Fruit fly (Drosophila melanogaster) whole organism, embryonic: ENCODE results near the gene Cap-D3.

ENCODE experiments used
- ATbp ChIP-seq: fragments of 200-800 bp; sonication (Bioruptor generic); optimal IDR thresholded peaks from 2 replicates; lab custom pipeline; 2017; ENCODE audit warnings: missing biosample characterization, mild to moderate bottlenecking, missing genetic modification characterization, missing genetic modification reagents
- B-H2 ChIP-seq: fragments of 200-800 bp; sonication (Bioruptor generic); optimal IDR thresholded peaks from 2 replicates; lab custom pipeline; 2018; ENCODE audit warnings: missing biosample characterization, mild to moderate bottlenecking, missing genetic modification characterization
- BtbVII ChIP-seq: fragments of 200-800 bp; sonication (Bioruptor generic); optimal IDR thresholded peaks from 3 replicates; lab custom pipeline; 2017; ENCODE audit warnings: missing biosample characterization, mild to moderate bottlenecking, missing genetic modification characterization
- CG10431 ChIP-seq: fragments of 200-800 bp; sonication (Bioruptor generic); optimal IDR thresholded peaks from 3 replicates; lab custom pipeline; 2018; ENCODE audit warnings: missing biosample characterization, mild to moderate bottlenecking, missing genetic modification characterization
- CG10462 ChIP-seq: fragments of 200-800 bp; sonication (Bioruptor generic); optimal IDR thresholded peaks from 2 replicates; lab custom pipeline; 2016; ENCODE audit warnings: missing biosample characterization, missing genetic modification characterization
- CG12744 ChIP-seq: fragments of 200-800 bp; sonication (Bioruptor generic); optimal IDR thresholded peaks from 2 replicates; lab custom pipeline; 2016; ENCODE audit warnings: missing biosample characterization, missing genetic modification characterization
- CG13287 ChIP-seq: fragments of 200-800 bp; sonication (Bioruptor generic); IDR thresholded peaks from 2 replicates; pipeline ENCODE4 v1.3.6; 2022; ENCODE audit warnings: missing biosample characterization, missing genetic modification characterization; ENCODE audit not compliant: partially characterized antibody
- CG15479 ChIP-seq: fragments of 200-800 bp; sonication (Bioruptor generic); optimal IDR thresholded peaks from 3 replicates; lab custom pipeline; 2019; ENCODE audit warnings: missing biosample characterization, mild to moderate bottlenecking, missing genetic modification characterization, moderate library complexity
- CG18476 ChIP-seq: fragments of 200-800 bp; sonication (Bioruptor generic); optimal IDR thresholded peaks from 2 replicates; lab custom pipeline; 2016; ENCODE audit warnings: missing biosample characterization, mild to moderate bottlenecking, missing genetic modification characterization
- CG18619 ChIP-seq: fragments of 200-800 bp; sonication (Bioruptor generic); optimal IDR thresholded peaks from 3 replicates; lab custom pipeline; 2017; ENCODE audit warnings: missing biosample characterization, mild to moderate bottlenecking, missing genetic modification characterization
- CG2678 ChIP-seq: fragments of 200-800 bp; sonication (Bioruptor generic); optimal IDR thresholded peaks from 3 replicates; lab custom pipeline; 2019; ENCODE audit warnings: missing biosample characterization, mild to moderate bottlenecking, missing genetic modification characterization, moderate library complexity
- CG34376 ChIP-seq: fragments of 200-800 bp; sonication (Bioruptor generic); optimal IDR thresholded peaks from 2 replicates; lab custom pipeline; 2018; ENCODE audit warnings: missing biosample characterization, mild to moderate bottlenecking, missing genetic modification characterization
- CG42726 ChIP-seq: fragments of 200-800 bp; sonication (Bioruptor generic); IDR thresholded peaks from 2 replicates; pipeline ENCODE4 v1.3.6; 2022; ENCODE audit warnings: missing biosample characterization, missing genetic modification characterization; ENCODE audit not compliant: partially characterized antibody
- CG7357 ChIP-seq: fragments of 200-800 bp; sonication (Bioruptor generic); IDR thresholded peaks from 3 replicates; pipeline ENCODE4 v1.3.6; 2022; ENCODE audit warnings: missing biosample characterization, missing genetic modification characterization
- CG9932 ChIP-seq: fragments of 200-800 bp; sonication (Bioruptor generic); IDR thresholded peaks from 2 replicates; pipeline ENCODE4 v1.3.6; 2022; ENCODE audit warnings: missing biosample characterization, missing genetic modification characterization
- CHES-1-like ChIP-seq: fragments of 200-800 bp; sonication (Bioruptor generic); optimal IDR thresholded peaks from 2 replicates; lab custom pipeline; 2016; ENCODE audit warnings: missing biosample characterization, missing genetic modification characterization
- D19A ChIP-seq: fragments of 200-800 bp; optimal IDR thresholded peaks from 3 replicates; lab custom pipeline; 2019; ENCODE audit warnings: missing biosample characterization, mild to moderate bottlenecking, missing genetic modification characterization, moderate library complexity
- Deaf1 ChIP-seq: fragments of 200-800 bp; optimal IDR thresholded peaks from 3 replicates; lab custom pipeline; 2019; ENCODE audit warnings: missing biosample characterization, mild to moderate bottlenecking, missing genetic modification characterization, moderate library complexity
- Dll ChIP-seq: fragments of 200-800 bp; sonication (Bioruptor generic); IDR thresholded peaks from 4 replicates; pipeline ENCODE4 v1.3.6; 2022; ENCODE audit warnings: missing biosample characterization, missing genetic modification characterization; ENCODE audit not compliant: partially characterized antibody
- E2f1 ChIP-seq: fragments of 200-800 bp; sonication (Bioruptor generic); IDR thresholded peaks from 2 replicates; pipeline ENCODE4 v1.3.6; 2022; ENCODE audit warnings: missing biosample characterization, missing genetic modification characterization
- Hr51 ChIP-seq, 2 experiments: fragments of 200-800 bp; sonication (Bioruptor generic); optimal IDR thresholded peaks; 2 replicates in 1 of 2; 3 replicates in 1 of 2; lab custom pipeline; 2016 to 2018; ENCODE audit warnings: missing biosample characterization in 2 of 2, missing genetic modification characterization in 2 of 2, mild to moderate bottlenecking in 1 of 2, moderate library complexity in 1 of 2
- Nf-YB ChIP-seq: fragments of 200-800 bp; sonication (Bioruptor generic); optimal IDR thresholded peaks from 3 replicates; lab custom pipeline; 2019; ENCODE audit warnings: missing biosample characterization, mild to moderate bottlenecking, missing genetic modification characterization, moderate library complexity
- Vsx1 ChIP-seq: fragments of 200-800 bp; sonication (Bioruptor generic); optimal IDR thresholded peaks from 2 replicates; lab custom pipeline; 2017; ENCODE audit warnings: missing biosample characterization, mild to moderate bottlenecking, missing genetic modification characterization, missing genetic modification reagents
- aop ChIP-seq: fragments of 200-800 bp; sonication (Bioruptor generic); IDR thresholded peaks from 2 replicates; pipeline ENCODE4 v1.3.6; 2022; ENCODE audit warnings: missing biosample characterization, missing genetic modification characterization
- cad ChIP-seq: fragments of >200 bp; optimal IDR thresholded peaks from 2 replicates; lab custom pipeline; 2017; ENCODE audit warnings: missing biosample characterization, missing genetic modification characterization
- esg ChIP-seq: fragments of 200-800 bp; sonication (Bioruptor generic); conservative IDR thresholded peaks from 2 replicates; pipeline ENCODE4 v1.3.6; 2022; ENCODE audit warnings: missing biosample characterization, missing genetic modification characterization
- gcm2 ChIP-seq: fragments of 200-800 bp; sonication (Bioruptor generic); optimal IDR thresholded peaks from 2 replicates; lab custom pipeline; 2016; ENCODE audit warnings: missing biosample characterization, missing genetic modification characterization
- gro ChIP-seq: fragments of 200-800 bp; sonication (Bioruptor generic); optimal IDR thresholded peaks from 2 replicates; lab custom pipeline; 2016; ENCODE audit warnings: missing biosample characterization, missing genetic modification characterization
- hkb ChIP-seq, 2 experiments: fragments of 200-800 bp in 1 of 2; fragments of >200 bp in 1 of 2; sonication (Bioruptor generic) in 1 of 2; IDR thresholded peaks in 1 of 2; optimal IDR thresholded peaks in 1 of 2; 2 replicates each; pipeline versions ENCODE4 v1.3.6 to Lab custom; 2017 to 2022; ENCODE audit warnings: missing biosample characterization in 1 of 2, missing genetic modification characterization in 1 of 2
- jing ChIP-seq: fragments of 200-800 bp; sonication (Bioruptor generic); optimal IDR thresholded peaks from 2 replicates; lab custom pipeline; 2018; ENCODE audit warnings: missing biosample characterization, mild to moderate bottlenecking, missing genetic modification characterization
- klu ChIP-seq: fragments of 200-800 bp; sonication (Bioruptor generic); IDR thresholded peaks from 2 replicates; pipeline ENCODE4 v1.3.6; 2022; ENCODE audit warnings: missing biosample characterization, missing genetic modification characterization
- lov ChIP-seq, 2 experiments: fragments of 200-800 bp in 1 of 2; fragments of >200 bp in 1 of 2; sonication (Bioruptor generic) in 1 of 2; IDR thresholded peaks in 1 of 2; optimal IDR thresholded peaks in 1 of 2; 2 replicates in 1 of 2; 3 replicates in 1 of 2; pipeline versions ENCODE4 v1.3.6 to Lab custom; 2017 to 2022; ENCODE audit warnings: missing biosample characterization in 1 of 2, missing genetic modification characterization in 1 of 2
- luna ChIP-seq: fragments of 200-800 bp; sonication (Bioruptor generic); optimal IDR thresholded peaks from 2 replicates; lab custom pipeline; 2016; ENCODE audit warnings: missing biosample characterization, missing genetic modification characterization
- mld ChIP-seq: fragments of 200-800 bp; sonication (Bioruptor generic); IDR thresholded peaks from 3 replicates; pipeline ENCODE4 v1.3.6; 2022; ENCODE audit warnings: missing biosample characterization, missing genetic modification characterization; ENCODE audit not compliant: partially characterized antibody
- nmo ChIP-seq: fragments of 200-800 bp; sonication (Bioruptor generic); optimal IDR thresholded peaks from 2 replicates; lab custom pipeline; 2018; ENCODE audit warnings: missing biosample characterization, mild to moderate bottlenecking, missing genetic modification characterization, moderate library complexity
- pho ChIP-seq: fragments of 200-800 bp; sonication (Bioruptor generic); optimal IDR thresholded peaks from 2 replicates; lab custom pipeline; 2016; ENCODE audit warnings: missing biosample characterization, missing genetic modification characterization
- salm ChIP-seq: fragments of 200-800 bp; sonication (Bioruptor generic); optimal IDR thresholded peaks from 2 replicates; lab custom pipeline; 2018; ENCODE audit warnings: missing biosample characterization, mild to moderate bottlenecking, missing genetic modification characterization
- sc ChIP-seq, 3 experiments: fragments of >200 bp in 2 of 3; fragments of 200-800 bp in 1 of 3; sonication (Bioruptor generic) in 1 of 3; optimal IDR thresholded peaks; 2 replicates in 2 of 3; 3 replicates in 1 of 3; lab custom pipeline; 2017; ENCODE audit warnings: mild to moderate bottlenecking in 1 of 3, missing biosample characterization in 1 of 3, missing genetic modification characterization in 1 of 3, missing genetic modification reagents in 1 of 3
- sd ChIP-seq: fragments of 200-800 bp; sonication (Bioruptor generic); optimal IDR thresholded peaks from 3 replicates; lab custom pipeline; 2018; ENCODE audit warnings: missing biosample characterization, mild to moderate bottlenecking, missing genetic modification characterization, moderate library complexity
- sna ChIP-seq: fragments of 200-800 bp; sonication (Bioruptor generic); IDR thresholded peaks from 2 replicates; pipeline ENCODE4 v1.3.6; 2022; ENCODE audit warnings: missing biosample characterization, missing genetic modification characterization; ENCODE audit not compliant: partially characterized antibody
- so ChIP-seq: fragments of 200-800 bp; sonication (Bioruptor generic); IDR thresholded peaks from 3 replicates; pipeline ENCODE4 v1.3.6; 2022; ENCODE audit warnings: missing biosample characterization, missing genetic modification characterization
- trem ChIP-seq: fragments of 200-800 bp; optimal IDR thresholded peaks from 3 replicates; lab custom pipeline; 2019; ENCODE audit warnings: missing biosample characterization, mild to moderate bottlenecking, missing genetic modification characterization, moderate library complexity
- wek ChIP-seq: fragments of 200-800 bp; sonication (Bioruptor generic); optimal IDR thresholded peaks from 3 replicates; lab custom pipeline; 2018; ENCODE audit warnings: missing biosample characterization, mild to moderate bottlenecking, missing genetic modification characterization, moderate library complexity
- zfh1 ChIP-seq: fragments of 200-800 bp; sonication (Bioruptor generic); IDR thresholded peaks from 3 replicates; pipeline ENCODE4 v1.3.6; 2022; ENCODE audit warnings: missing biosample characterization, missing genetic modification characterization
- zfh2 ChIP-seq: fragments of 200-800 bp; sonication (Bioruptor generic); optimal IDR thresholded peaks from 2 replicates; lab custom pipeline; 2016; ENCODE audit warnings: missing biosample characterization, missing genetic modification characterization

Gene Cap-D3

DNA sequence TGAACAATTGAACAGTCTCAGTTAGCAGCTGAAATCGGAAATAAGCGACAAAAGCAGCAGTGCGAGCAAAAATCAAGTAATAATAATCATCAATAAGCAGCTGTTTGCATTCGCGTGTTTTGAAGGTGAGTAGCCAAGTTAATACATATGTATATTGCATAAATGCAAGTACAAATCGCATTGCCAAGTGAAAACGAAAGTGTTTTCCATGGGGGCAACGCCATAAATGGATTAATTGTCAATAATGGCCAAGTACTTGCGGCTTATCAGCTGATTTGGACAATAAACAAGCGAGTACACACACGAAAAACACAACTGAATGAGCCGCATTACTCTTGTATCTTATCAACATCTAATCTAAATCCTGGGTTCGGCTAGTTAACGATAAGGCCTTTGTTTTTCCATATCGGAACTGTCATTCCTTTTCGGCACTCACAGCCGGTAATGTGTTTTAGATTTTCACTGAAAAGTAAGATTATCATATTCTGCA lies 21.6 kb downstream of the Cap-D3 start (continued):
- peak; percentile 30 for TF ChIP-seq ATbp
- TF ChIP-seq CG12744 (GFP tag; lab: Kevin White, UChicago), result no peak
- no peak for TF ChIP-seq Deaf1 (tag; lab: Kevin White, UChicago)
- no peak for TF ChIP-seq CG7357 (GFP tag; lab: Robert Waterston, UW)
- TF ChIP-seq CHES-1-like, result no peak
- TF ChIP-seq salm, result peak; percentile 30
- no peak for TF ChIP-seq CG10462
- TF ChIP-seq esg, result no peak
- TF ChIP-seq BtbVII (GFP tag; lab: Kevin White, UChicago), result peak; percentile 3
- TF ChIP-seq zfh1 (GFP tag; lab: Robert Waterston, UW), result 0 out of 3 replicates have a peak, but pooled peaks have one; percentile 14
- TF ChIP-seq gro (GFP tag; lab: Kevin White, UChicago), result no peak
- TF ChIP-seq zfh2 (GFP tag; lab: Kevin White, UChicago), result no peak
- TF ChIP-seq CG2678 (tag; lab: Kevin White, UChicago), result no peak
- TF ChIP-seq E2f1 (GFP tag; lab: Robert Waterston, UW), result no peak
- no peak for TF ChIP-seq luna
- no peak for TF ChIP-seq sc (optimal IDR thresholded peaks at IDR 0.05; lab: Kevin White, UChicago)
- TF ChIP-seq sc (GFP tag; optimal IDR thresholded peaks at IDR 0.05; lab: Kevin White, UChicago), result no peak
- TF ChIP-seq CG42726 (GFP tag; lab: Robert Waterston, UW), result no peak
- TF ChIP-seq aop (GFP tag; lab: Robert Waterston, UW), result no peak
- TF ChIP-seq CG13287 (GFP tag; lab: Robert Waterston, UW), result no peak
- TF ChIP-seq Hr51 (GFP tag; optimal IDR thresholded peaks at IDR 0.05; lab: Kevin White, UChicago), result no peak
- TF ChIP-seq CG34376, result peak; percentile 75
- peak; percentile 37 for TF ChIP-seq CG10431 (GFP tag; lab: Kevin White, UChicago)
- TF ChIP-seq so (GFP tag; lab: Robert Waterston, UW), result no peak
- no peak for TF ChIP-seq nmo (GFP tag; lab: Kevin White, UChicago)
- TF ChIP-seq gcm2 (GFP tag; lab: Kevin White, UChicago), result no peak
- TF ChIP-seq CG18476 (GFP tag; lab: Kevin White, UChicago), result no peak
- TF ChIP-seq sna, result no peak; the same call in 1 of the 2 replicates
- TF ChIP-seq CG15479 (GFP tag; lab: Kevin White, UChicago), result peak; percentile 84
- no peak for TF ChIP-seq klu
- TF ChIP-seq jing (GFP tag; lab: Kevin White, UChicago), result no peak
- 0 out of 4 replicates have a peak, but pooled peaks have one; percentile 37 for TF ChIP-seq Dll (GFP tag; lab: Robert Waterston, UW)
- no peak for TF ChIP-seq D19A
- TF ChIP-seq cad (GFP tag; lab: Kevin White, UChicago), result no peak
- peak; percentile 77 for TF ChIP-seq Vsx1 (GFP tag; lab: Kevin White, UChicago)
- no peak for TF ChIP-seq trem
- peak; percentile 34 for TF ChIP-seq wek (GFP tag; lab: Kevin White, UChicago)
- no peak for TF ChIP-seq pho (GFP tag; lab: Kevin White, UChicago)
- TF ChIP-seq CG9932 (GFP tag; lab: Robert Waterston, UW), result no peak
- no peak for TF ChIP-seq Nf-YB (GFP tag; lab: Kevin White, UChicago)
- TF ChIP-seq B-H2, result no peak
- TF ChIP-seq mld (GFP tag; lab: Robert Waterston, UW), result 0 out of 3 replicates have a peak, but pooled peaks have one; percentile 2
- no peak for TF ChIP-seq hkb (optimal IDR thresholded peaks at IDR 0.05; lab: Kevin White, UChicago)
- 0 out of 2 replicates have a peak, but pooled peaks have one; percentile 30 for TF ChIP-seq hkb (GFP tag; IDR thresholded peaks at IDR 0.05; lab: Robert Waterston, UW)
- no peak for TF ChIP-seq lov (optimal IDR thresholded peaks at IDR 0.05; lab: Kevin White, UChicago)
- TF ChIP-seq lov (GFP tag; IDR thresholded peaks at IDR 0.05; lab: Robert Waterston, UW), result peak; percentile 23; the same call in 1 of the 3 replicates
- peak; percentile 48 for TF ChIP-seq sd (tag; lab: Kevin White, UChicago)
- TF ChIP-seq CG18619 (GFP tag; lab: Kevin White, UChicago), result no peak
